Worm (Caenorhabditis elegans): ENCODE measurements around the gene K03H1.9.

The K03H1.9 gene

DNA sequence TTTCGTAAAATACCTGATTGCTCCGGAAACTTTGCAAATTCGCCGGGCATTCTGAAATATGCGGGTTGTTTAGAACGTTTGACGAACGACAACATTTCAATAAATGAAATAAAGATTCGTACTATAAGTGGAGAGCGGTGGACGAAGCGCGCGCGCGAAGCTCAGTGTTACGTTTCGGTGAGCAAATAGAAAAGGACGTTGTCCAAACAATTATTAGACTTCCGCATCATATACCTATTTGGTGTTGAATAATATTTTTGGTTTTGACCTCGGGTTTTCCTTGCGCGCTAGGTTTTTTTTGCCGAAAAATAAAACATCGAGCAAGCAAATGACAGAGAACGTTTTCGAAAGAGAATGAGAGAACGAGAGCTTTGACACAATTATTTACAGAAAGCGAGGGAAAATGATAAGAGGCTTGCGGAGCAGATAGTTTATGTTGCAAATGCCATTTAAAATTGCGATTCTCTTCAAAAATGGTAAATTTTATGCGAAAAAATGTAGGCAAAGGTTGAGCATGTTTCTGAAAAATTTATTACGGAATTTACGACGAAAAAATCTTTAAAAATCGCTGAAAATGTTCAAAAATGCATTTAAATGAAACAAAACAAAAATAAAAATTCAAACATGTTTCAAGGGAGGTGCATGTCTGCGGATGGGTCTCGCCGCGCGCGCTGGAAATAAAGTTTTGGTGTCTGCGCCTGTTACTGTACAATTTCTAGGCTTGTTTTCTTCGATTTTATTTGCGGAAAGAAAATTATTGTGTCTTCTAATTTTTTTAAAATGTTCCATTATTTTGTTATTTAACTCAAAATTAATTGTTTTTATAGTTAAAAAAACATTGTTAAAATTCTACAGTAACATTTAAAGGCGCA, 30.4 kb downstream of the K03H1.9 start, which contains the start of the genes cyld-1 and F40F12.9:
Gene cyld-1 (minus strand): TSS at position 51 of the 872 bp plus-strand sequence.
Gene F40F12.9 (plus strand): TSS at position 721 of the 872 bp plus-strand sequence.
- peak; percentile 1 for TF ChIP-seq dve-1 (tag; optimal IDR thresholded peaks at IDR 0.05; ENCODE audit: insufficient read depth)
- no peak for TF ChIP-seq ceh-20 (GFP tag; IDR thresholded peaks at IDR 0.05)
- TF ChIP-seq dmd-6 (GFP tag; IDR thresholded peaks at IDR 0.05) = peak; percentile 48; the same call in 1 of the 2 replicates
- peak; percentile 9 for TF ChIP-seq hlh-11 (tag; optimal IDR thresholded peaks at IDR 0.05)
- no peak for TF ChIP-seq daf-16 (GFP tag; optimal IDR thresholded peaks at IDR 0.05)
- peak; percentile 51 for TF ChIP-seq daf-16 (tag; optimal IDR thresholded peaks at IDR 0.05)
- no peak for TF ChIP-seq pha-4 (GFP tag; IDR thresholded peaks at IDR 0.05)
- TF ChIP-seq pha-4 (tag; optimal IDR thresholded peaks at IDR 0.05) = peak; percentile 62
- TF ChIP-seq nhr-77 (tag; optimal IDR thresholded peaks at IDR 0.05) = peak; percentile 15
- peak; percentile 54 for TF ChIP-seq pqm-1 (tag; optimal IDR thresholded peaks at IDR 0.05)
- no peak for TF ChIP-seq unc-39 (tag; optimal IDR thresholded peaks at IDR 0.05)

ce11 chrIII:9908769-9909168, 32.5 kb downstream of the K03H1.9 start:
- peak; percentile 2 for TF ChIP-seq dve-1 (tag; optimal IDR thresholded peaks at IDR 0.05; ENCODE audit: insufficient read depth)
- no peak for TF ChIP-seq ceh-28 (tag; optimal IDR thresholded peaks at IDR 0.05)
- no peak for TF ChIP-seq nhr-77 (tag; optimal IDR thresholded peaks at IDR 0.05)
- peak; percentile 7 for TF ChIP-seq hlh-30 (tag; optimal IDR thresholded peaks at IDR 0.05; ENCODE audit: insufficient read depth)
- TF ChIP-seq mes-2 (tag; optimal IDR thresholded peaks at IDR 0.05; ENCODE audit: poor library complexity, severe bottlenecking) = no peak
- TF ChIP-seq F37D6.2 (tag; optimal IDR thresholded peaks at IDR 0.05) = no peak
- no peak for TF ChIP-seq Y105C5A.15 (GFP tag; IDR thresholded peaks at IDR 0.05)
- TF ChIP-seq nhr-102 (tag; optimal IDR thresholded peaks at IDR 0.05) = no peak
- TF ChIP-seq skn-1 (tag; optimal IDR thresholded peaks at IDR 0.05) = no peak

ce11 chrIII:9907574-9907973, 33.7 kb downstream of the K03H1.9 start:
- TF ChIP-seq nhr-10 (tag; optimal IDR thresholded peaks at IDR 0.05) (no peak), nhr-48 (tag; optimal IDR thresholded peaks at IDR 0.05) (no peak), ceh-20 (GFP tag; IDR thresholded peaks at IDR 0.05) (no peak), Y105C5A.15 (GFP tag; IDR thresholded peaks at IDR 0.05) (no peak), ceh-44 (GFP tag; IDR thresholded peaks at IDR 0.05) (no peak), aha-1 (tag) (no peak), nhr-28 (tag; optimal IDR thresholded peaks at IDR 0.05) (peak; percentile 37), ctbp-1 (GFP tag; IDR thresholded peaks at IDR 0.05) (no peak), unc-62 (GFP tag; optimal IDR thresholded peaks at IDR 0.05 in 1 of 2) (peak in 1 of 2 experiments; percentile 23), unc-62 (tag; optimal IDR thresholded peaks at IDR 0.05) (no peak), mes-2 (tag; optimal IDR thresholded peaks at IDR 0.05; ENCODE audit: poor library complexity, severe bottlenecking) (peak; percentile 22), sdz-12 (GFP tag; optimal IDR thresholded peaks at IDR 0.05) (no peak), lin-39 (tag; optimal IDR thresholded peaks at IDR 0.05) (no peak), pqm-1 (tag; optimal IDR thresholded peaks at IDR 0.05) (no peak), daf-12 (tag; optimal IDR thresholded peaks at IDR 0.05) (no peak)

DNA sequence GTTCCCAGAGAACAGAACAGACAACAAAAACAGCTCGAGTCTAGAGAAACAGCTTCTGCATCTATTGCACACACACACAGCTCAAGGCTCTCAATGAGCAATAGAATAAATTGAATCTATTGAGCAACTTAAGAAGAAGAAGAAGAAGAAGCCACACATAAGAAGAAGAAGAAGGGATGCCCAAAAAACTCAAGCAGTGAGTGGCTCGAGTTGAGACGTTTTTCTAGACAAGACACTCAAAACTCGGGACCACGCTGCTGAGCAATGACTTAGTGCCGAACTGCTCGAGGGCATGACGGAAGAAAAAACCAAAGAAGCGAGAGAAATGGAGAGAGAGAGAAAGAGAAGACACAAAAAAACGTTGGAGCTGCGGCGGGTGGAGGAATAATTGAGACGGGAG, 36.0 kb downstream of the K03H1.9 start:
- TF ChIP-seq unc-62 (GFP tag; optimal IDR thresholded peaks at IDR 0.05 in 1 of 2) = peak in 1 of 2 experiments; percentile 95
- no peak for TF ChIP-seq unc-62 (tag; optimal IDR thresholded peaks at IDR 0.05)
- no peak for TF ChIP-seq dve-1 (tag; optimal IDR thresholded peaks at IDR 0.05; ENCODE audit: insufficient read depth)
- no peak for TF ChIP-seq daf-19 (GFP tag; conservative IDR thresholded peaks at IDR 0.05)
- TF ChIP-seq ama-1 (optimal IDR thresholded peaks at IDR 0.05) = no peak
- TF ChIP-seq dmd-8 (GFP tag; IDR thresholded peaks at IDR 0.05) = no peak
- TF ChIP-seq zag-1 (tag; optimal IDR thresholded peaks at IDR 0.05) = no peak
- TF ChIP-seq hmg-1.1 (GFP tag; IDR thresholded peaks at IDR 0.05) = 0 out of 2 replicates have a peak, but pooled peaks have one; percentile 51
- no peak for TF ChIP-seq T20F7.1 (GFP tag; optimal IDR thresholded peaks at IDR 0.05)
- TF ChIP-seq unc-39 (tag; optimal IDR thresholded peaks at IDR 0.05) = no peak
- no peak for TF ChIP-seq spr-1 (tag; optimal IDR thresholded peaks at IDR 0.05)
- TF ChIP-seq lsy-2 (tag; optimal IDR thresholded peaks at IDR 0.05) = peak in 1 of 2 experiments; percentile 1
- TF ChIP-seq dmd-6 (GFP tag; IDR thresholded peaks at IDR 0.05) = 0 out of 2 replicates have a peak, but pooled peaks have one; percentile 21
- no peak for TF ChIP-seq nhr-42 (GFP tag; IDR thresholded peaks at IDR 0.05)
- TF ChIP-seq lin-39 (tag; optimal IDR thresholded peaks at IDR 0.05) = no peak
- TF ChIP-seq F49E8.2 (tag; optimal IDR thresholded peaks at IDR 0.05; ENCODE audit: borderline replicate concordance) = no peak
- TF ChIP-seq mdt-29 (GFP tag; IDR thresholded peaks at IDR 0.05) = no peak
- no peak for TF ChIP-seq T26A8.4 (GFP tag; IDR thresholded peaks at IDR 0.05)
- TF ChIP-seq snpc-4 (tag; optimal IDR thresholded peaks at IDR 0.05) = no peak
- no peak for TF ChIP-seq arid-1 (GFP tag; conservative IDR thresholded peaks at IDR 0.05)
- no peak for TF ChIP-seq ceh-62 (tag; optimal IDR thresholded peaks at IDR 0.05)
- TF ChIP-seq ceh-20 (GFP tag; IDR thresholded peaks at IDR 0.05) = no peak

All from whole organism, L4 larva.